Worm (Caenorhabditis elegans): ENCODE data around the gene nhr-189.

ce11 chrV:3847268-3847667 lies 12.8 kb downstream of the nhr-189 start, which contains the start of gene nhr-185:
- TF ChIP-seq K02D7.2 (tag; optimal IDR thresholded peaks at IDR 0.05) (no peak), gmeb-2 (tag; optimal IDR thresholded peaks at IDR 0.05) (no peak), pha-4 (tag; optimal IDR thresholded peaks at IDR 0.05) (no peak)

Measured in whole organism, late embryonic.